Worm (Caenorhabditis elegans) whole organism, late embryonic: ENCODE data around the gene C34F11.5.

Source experiments
- F13H6.1 ChIP-seq: sonication (generic microtip); optimal IDR thresholded peaks from 2 replicates; lab custom pipeline; 2016; ENCODE audit warnings: missing genetic modification characterization, missing compliant biosample characterization
- ama-1 ChIP-seq: fragments of 150-350 bp; optimal IDR thresholded peaks from 2 replicates; lab custom pipeline; 2014
- ceh-18 ChIP-seq: sonication (generic microtip); optimal IDR thresholded peaks from 2 replicates; lab custom pipeline; 2016; ENCODE audit warnings: missing genetic modification characterization, missing compliant biosample characterization
- ceh-22 ChIP-seq: sonication (generic microtip); optimal IDR thresholded peaks from 2 replicates; lab custom pipeline; 2017; ENCODE audit warnings: missing biosample characterization, missing genetic modification characterization
- eyg-1 ChIP-seq: sonication (generic microtip); optimal IDR thresholded peaks from 2 replicates; lab custom pipeline; 2016; ENCODE audit warnings: missing genotype, missing genetic modification characterization, missing compliant biosample characterization
- hlh-15 ChIP-seq: sonication (generic microtip); optimal IDR thresholded peaks from 2 replicates; lab custom pipeline; 2016; ENCODE audit warnings: missing genetic modification characterization, missing compliant biosample characterization
- nhr-11 ChIP-seq: fragments of 150-350 bp; optimal IDR thresholded peaks from 2 replicates; lab custom pipeline; 2014; ENCODE audit warnings: missing biosample characterization, missing genetic modification characterization

DNA sequence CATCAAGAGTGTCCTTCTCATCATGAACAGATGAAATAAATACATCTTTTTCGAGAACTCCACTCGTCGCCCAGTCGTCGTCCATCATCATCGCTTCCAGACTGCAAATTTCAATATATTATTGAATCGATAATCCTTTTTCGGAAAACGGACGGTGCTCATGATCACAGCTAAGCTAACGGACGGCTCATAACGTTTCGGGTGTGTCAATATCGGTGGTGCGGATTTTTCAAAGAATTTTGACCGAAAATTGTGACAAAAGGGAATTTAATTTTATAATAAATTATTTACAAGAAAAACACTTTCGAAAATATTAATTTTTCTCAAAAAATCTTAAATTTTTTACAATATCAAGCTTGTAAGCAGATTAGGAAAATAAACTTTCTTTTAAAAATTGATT lies 8.1 kb upstream of the C34F11.5 start, which contains the start of gene crh-2:
- TF ChIP-seq ama-1 (no peak), hlh-15 (tag; lab: Kevin White, UChicago) (no peak), ceh-18 (tag; lab: Kevin White, UChicago) (no peak), ceh-22 (no peak), nhr-11 (no peak), eyg-1 (tag; lab: Kevin White, UChicago) (no peak), F13H6.1 (tag; lab: Kevin White, UChicago) (no peak)
